Worm (Caenorhabditis elegans) whole organism, L2 larva: Measurements from ENCODE around the gene math-39.

ENCODE experiments used
- C34F6.9 ChIP-seq: fragments of 150-350 bp; optimal IDR thresholded peaks from 2 replicates; lab custom pipeline; 2014; ENCODE audit warnings: missing biosample characterization, missing genetic modification characterization
- F13H6.1 ChIP-seq: sonication (generic microtip); optimal IDR thresholded peaks from 2 replicates; lab custom pipeline; 2016; ENCODE audit warnings: missing genetic modification characterization, missing compliant biosample characterization
- R02D3.7 ChIP-seq: fragments of 150-350 bp; optimal IDR thresholded peaks from 2 replicates; lab custom pipeline; 2014; ENCODE audit warnings: missing biosample characterization, missing genetic modification characterization
- alr-1 ChIP-seq: fragments of 150-350 bp; optimal IDR thresholded peaks from 2 replicates; lab custom pipeline; 2014; ENCODE audit warnings: missing biosample characterization, missing genetic modification characterization
- crh-2 ChIP-seq: sonication (generic microtip); optimal IDR thresholded peaks from 2 replicates; lab custom pipeline; 2017; ENCODE audit warnings: missing biosample characterization, missing genetic modification characterization
- elt-1 ChIP-seq: fragments of 150-350 bp; optimal IDR thresholded peaks from 2 replicates; lab custom pipeline; 2014; ENCODE audit warnings: missing biosample characterization, missing genetic modification characterization
- elt-3 ChIP-seq: sonication (generic microtip); optimal IDR thresholded peaks from 2 replicates; lab custom pipeline; 2017; ENCODE audit warnings: missing biosample characterization, missing genetic modification characterization
- lin-13 ChIP-seq: fragments of 150-350 bp; optimal IDR thresholded peaks from 2 replicates; lab custom pipeline; 2014; ENCODE audit warnings: missing biosample characterization, missing genetic modification reagents, missing genetic modification characterization
- nhr-10 ChIP-seq: sonication (generic microtip); optimal IDR thresholded peaks from 2 replicates; lab custom pipeline; 2017; ENCODE audit warnings: missing biosample characterization, missing genetic modification characterization
- nhr-23 ChIP-seq: fragments of 150-350 bp; optimal IDR thresholded peaks from 2 replicates; lab custom pipeline; 2014; ENCODE audit warnings: missing biosample characterization, missing genetic modification reagents, missing genetic modification characterization
- snpc-4 ChIP-seq: fragments of 150-350 bp; optimal IDR thresholded peaks from 2 replicates; lab custom pipeline; 2014; ENCODE audit warnings: missing biosample characterization, missing genetic modification characterization
- unc-39 ChIP-seq: fragments of 150-350 bp; optimal IDR thresholded peaks from 2 replicates; lab custom pipeline; 2014; ENCODE audit warnings: missing biosample characterization, missing genetic modification characterization
- zag-1 ChIP-seq: fragments of 150-350 bp; optimal IDR thresholded peaks from 2 replicates; lab custom pipeline; 2014; ENCODE audit warnings: missing biosample characterization, missing genetic modification characterization
- ztf-11 ChIP-seq: sonication (generic microtip); optimal IDR thresholded peaks from 2 replicates; lab custom pipeline; 2017; ENCODE audit warnings: missing biosample characterization, missing genetic modification characterization

DNA sequence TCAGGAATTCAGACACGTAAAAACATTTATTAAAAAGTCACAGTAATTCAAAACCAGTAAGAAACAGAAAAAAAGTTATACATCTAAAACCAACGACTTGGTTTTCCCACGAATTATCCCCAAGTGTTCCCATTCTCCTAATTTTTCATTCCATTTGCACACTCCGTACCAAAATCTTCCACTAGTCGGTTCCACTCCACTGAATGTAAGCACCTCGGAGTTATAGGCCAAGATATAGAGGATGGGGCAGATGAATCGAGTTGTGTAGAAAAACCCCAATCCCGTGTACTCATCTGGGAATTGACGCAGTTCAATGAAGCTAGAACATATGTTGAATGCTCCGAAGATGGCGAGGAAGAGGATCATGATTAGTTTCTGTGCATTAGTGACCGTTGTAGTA is 44.9 kb upstream of the math-39 start:
- TF ChIP-seq alr-1 (tag; lab: Kevin White, UChicago) (no peak), snpc-4 (no peak), elt-1 (tag; lab: Kevin White, UChicago) (no peak), F13H6.1 (tag; lab: Kevin White, UChicago) (no peak), crh-2 (tag; lab: Kevin White, UChicago) (no peak), zag-1 (tag; lab: Kevin White, UChicago) (no peak), lin-13 (GFP tag; lab: Kevin White, UChicago) (no peak), C34F6.9 (no peak), elt-3 (tag; lab: Kevin White, UChicago) (no peak), R02D3.7 (tag; lab: Kevin White, UChicago) (no peak), nhr-23 (tag; lab: Kevin White, UChicago) (no peak), ztf-11 (no peak), nhr-10 (tag; lab: Kevin White, UChicago) (no peak), unc-39 (tag; lab: Kevin White, UChicago) (no peak)
